4 fruit fly cellular contexts compared by ENCODE assay signal in genomic region chrX:262836-263235, dm6.
TF ChIP-seq lines count a peak whose summit lies in the region.

No protein-coding gene starts in this region.

- no peak for TF ChIP-seq CTCF in whole organism, embryonic (GFP tag; optimal IDR thresholded peaks at IDR 0.05; lab: Kevin White, UChicago)

TF ChIP-seq in whole organism, embryonic, 481 proteins besides CTCF, POLR2A, EP300 and RAD21:
- TF ChIP-seq gem (tag; optimal IDR thresholded peaks at IDR 0.05; lab: Kevin White, UChicago) = peak; percentile 1
- TF ChIP-seq nau (GFP tag; optimal IDR thresholded peaks at IDR 0.05; lab: Kevin White, UChicago) = no peak
- peak; percentile 1 for TF ChIP-seq Med (GFP tag; lab: Kevin White, UChicago)
- TF ChIP-seq D19A (tag; optimal IDR thresholded peaks at IDR 0.05; lab: Kevin White, UChicago) = peak; percentile 78
- TF ChIP-seq lbe (GFP tag; optimal IDR thresholded peaks at IDR 0.05; lab: Kevin White, UChicago) = peak; percentile 5
TF ChIP-seq in whole organism, embryonic: peak in this region for 4.

TF ChIP-seq in whole organism, prepupa, 60 proteins besides CTCF, POLR2A, EP300 and RAD21 (continues in another document):
- TF ChIP-seq Smox (GFP tag; optimal IDR thresholded peaks at IDR 0.05; lab: Kevin White, UChicago) (peak; percentile 21), CG8319 (GFP tag; optimal IDR thresholded peaks at IDR 0.05; lab: Kevin White, UChicago) (no peak), Lpt (GFP tag; optimal IDR thresholded peaks at IDR 0.05; lab: Kevin White, UChicago) (no peak), net (GFP tag; optimal IDR thresholded peaks at IDR 0.05; lab: Kevin White, UChicago) (no peak), ss (GFP tag; optimal IDR thresholded peaks at IDR 0.05; lab: Kevin White, UChicago) (no peak), topi (GFP tag; optimal IDR thresholded peaks at IDR 0.05; lab: Kevin White, UChicago) (peak; percentile 31), Hr4 (GFP tag; optimal IDR thresholded peaks at IDR 0.05; lab: Kevin White, UChicago) (no peak), CG16779 (tag; optimal IDR thresholded peaks at IDR 0.05; lab: Kevin White, UChicago) (no peak), Met (GFP tag; optimal IDR thresholded peaks at IDR 0.05; lab: Kevin White, UChicago) (peak; percentile 34), OdsH (GFP tag; optimal IDR thresholded peaks at IDR 0.05; lab: Kevin White, UChicago) (no peak), fd85E (GFP tag; optimal IDR thresholded peaks at IDR 0.05; lab: Kevin White, UChicago) (no peak), CG11294 (GFP tag; IDR thresholded peaks at IDR 0.05; lab: Robert Waterston, UW) (no peak), CG3919 (GFP tag; optimal IDR thresholded peaks at IDR 0.05; lab: Kevin White, UChicago) (no peak), Eip78C (GFP tag; lab: Kevin White, UChicago) (peak; percentile 79), eg (GFP tag; IDR thresholded peaks at IDR 0.05; lab: Robert Waterston, UW) (no peak), CG8632 (GFP tag; optimal IDR thresholded peaks at IDR 0.05; lab: Kevin White, UChicago) (no peak), esn (GFP tag; optimal IDR thresholded peaks at IDR 0.05; lab: Kevin White, UChicago) (peak; percentile 25), Ets21C (GFP tag; optimal IDR thresholded peaks at IDR 0.05; lab: Kevin White, UChicago) (no peak), lz (GFP tag; optimal IDR thresholded peaks at IDR 0.05; lab: Kevin White, UChicago) (no peak), achi (GFP tag; optimal IDR thresholded peaks at IDR 0.05; lab: Kevin White, UChicago) (no peak), CG34406 (GFP tag; optimal IDR thresholded peaks at IDR 0.05; lab: Kevin White, UChicago) (no peak), Hr39 (GFP tag; optimal IDR thresholded peaks at IDR 0.05; lab: Kevin White, UChicago) (peak; percentile 8), svp (GFP tag; lab: Kevin White, UChicago) (peak; percentile 74), CG6808 (GFP tag; optimal IDR thresholded peaks at IDR 0.05; lab: Kevin White, UChicago) (no peak), CG6854 (GFP tag; optimal IDR thresholded peaks at IDR 0.05; lab: Kevin White, UChicago) (no peak), CG4318 (GFP tag; optimal IDR thresholded peaks at IDR 0.05; lab: Kevin White, UChicago) (no peak), CG11762 (GFP tag; optimal IDR thresholded peaks at IDR 0.05; lab: Kevin White, UChicago; ENCODE audit: insufficient read depth) (no peak), CG6276 (GFP tag; optimal IDR thresholded peaks at IDR 0.05; lab: Kevin White, UChicago) (no peak), pdm3 (GFP tag; optimal IDR thresholded peaks at IDR 0.05; lab: Kevin White, UChicago) (peak; percentile 22), CG10669 (GFP tag; optimal IDR thresholded peaks at IDR 0.05; lab: Kevin White, UChicago) (no peak), Sox102F (GFP tag; optimal IDR thresholded peaks at IDR 0.05; lab: Kevin White, UChicago) (peak; percentile 32)

TF ChIP-seq in whole organism, pupa, 21 proteins besides CTCF, POLR2A, EP300 and RAD21:
- TF ChIP-seq CG13204 (GFP tag; optimal IDR thresholded peaks at IDR 0.05; lab: Kevin White, UChicago) = no peak
- TF ChIP-seq CG8159 (tag; optimal IDR thresholded peaks at IDR 0.05; lab: Kevin White, UChicago) = peak; percentile 26
- TF ChIP-seq Pif1B (GFP tag; optimal IDR thresholded peaks at IDR 0.05; lab: Kevin White, UChicago) = peak; percentile 20
- no peak for TF ChIP-seq EcR (GFP tag; optimal IDR thresholded peaks at IDR 0.05; lab: Kevin White, UChicago)
- TF ChIP-seq CG9948 (tag; optimal IDR thresholded peaks at IDR 0.05; lab: Kevin White, UChicago) = no peak
- TF ChIP-seq CG14655 (GFP tag; optimal IDR thresholded peaks at IDR 0.05; lab: Kevin White, UChicago) = no peak
- no peak for TF ChIP-seq Ets98B (GFP tag; IDR thresholded peaks at IDR 0.05; lab: Robert Waterston, UW)
- TF ChIP-seq CG4496 (GFP tag; IDR thresholded peaks at IDR 0.05; lab: Robert Waterston, UW) = no peak
TF ChIP-seq in whole organism, pupa: peak in this region for 2.

TF ChIP-seq in whole organism, wandering third instar larva, 38 proteins besides CTCF, POLR2A, EP300 and RAD21:
- TF ChIP-seq jim (GFP tag; optimal IDR thresholded peaks at IDR 0.05; lab: Kevin White, UChicago) (no peak), lola (GFP tag; optimal IDR thresholded peaks at IDR 0.05; lab: Kevin White, UChicago) (no peak), CG32264 (GFP tag; optimal IDR thresholded peaks at IDR 0.05; lab: Kevin White, UChicago) (no peak), Vsx2 (GFP tag; optimal IDR thresholded peaks at IDR 0.05; lab: Kevin White, UChicago; ENCODE audit: partially characterized antibody) (no peak), woc (GFP tag; optimal IDR thresholded peaks at IDR 0.05; lab: Kevin White, UChicago) (peak; percentile 2), N (GFP tag; optimal IDR thresholded peaks at IDR 0.05; lab: Kevin White, UChicago) (no peak), CG9705 (GFP tag; optimal IDR thresholded peaks at IDR 0.05; lab: Kevin White, UChicago) (no peak), Sp1 (GFP tag; optimal IDR thresholded peaks at IDR 0.05; lab: Kevin White, UChicago) (peak; percentile 7), foxo (GFP tag; optimal IDR thresholded peaks at IDR 0.05; lab: Kevin White, UChicago) (peak in 1 of 2 experiments; percentile 38), fru (GFP tag; optimal IDR thresholded peaks at IDR 0.05; lab: Kevin White, UChicago) (no peak), h (GFP tag; optimal IDR thresholded peaks at IDR 0.05; lab: Kevin White, UChicago) (peak; percentile 40), dsf (GFP tag; optimal IDR thresholded peaks at IDR 0.05; lab: Kevin White, UChicago; ENCODE audit: borderline replicate concordance) (no peak), OdsH (GFP tag; optimal IDR thresholded peaks at IDR 0.05; lab: Kevin White, UChicago) (peak; percentile 7), HLH106 (tag; optimal IDR thresholded peaks at IDR 0.05; lab: Kevin White, UChicago) (peak; percentile 11)

Comparison
In these comparisons a context has a peak if more than half of its experiments do, and no peak if none do; other contexts are left out.
1. Of the 7 proteins assayed by ChIP-seq in both whole organism, embryonic and whole organism, prepupa: peak only in whole organism, embryonic: none; only in whole organism, prepupa: Hr39 and Sox102F; in both: none; in neither: 5.